Fruit fly (Drosophila melanogaster) whole organism, embryonic: ENCODE results near the gene CG5068.

Experiments used
- Adf1 ChIP-seq: fragments of 200-800 bp; sonication (Bioruptor generic); IDR thresholded peaks from 2 replicates; pipeline ENCODE4 v1.3.6; 2022; ENCODE audit warnings: missing biosample characterization, missing genetic modification characterization
- Asciz ChIP-seq: fragments of 200-800 bp; sonication (Bioruptor generic); optimal IDR thresholded peaks from 2 replicates; lab custom pipeline; 2017; ENCODE audit warnings: missing biosample characterization, mild to moderate bottlenecking, missing genetic modification characterization, missing genetic modification reagents
- Atf6 ChIP-seq: fragments of 200-800 bp; sonication (Bioruptor generic); IDR thresholded peaks from 2 replicates; pipeline ENCODE4 v1.3.6; 2022; ENCODE audit warnings: missing biosample characterization, missing genetic modification characterization
- B-H1 ChIP-seq: fragments of 200-800 bp; sonication (Bioruptor generic); IDR thresholded peaks from 3 replicates; pipeline ENCODE4 v1.3.6; 2022; ENCODE audit warnings: missing biosample characterization, missing genetic modification characterization
- CG10209 ChIP-seq: fragments of 200-800 bp; sonication (Bioruptor generic); optimal IDR thresholded peaks from 3 replicates; lab custom pipeline; 2017; ENCODE audit warnings: missing biosample characterization, mild to moderate bottlenecking, missing genetic modification characterization, missing genetic modification reagents
- CG10321 ChIP-seq: fragments of 200-800 bp; sonication (Bioruptor generic); IDR thresholded peaks from 2 replicates; pipeline ENCODE4 v1.3.6; 2022; ENCODE audit warnings: missing biosample characterization, missing genetic modification characterization
- CG12071 ChIP-seq: fragments of 200-800 bp; sonication (Bioruptor generic); optimal IDR thresholded peaks from 3 replicates; lab custom pipeline; 2018; ENCODE audit warnings: missing biosample characterization, mild to moderate bottlenecking, missing genetic modification characterization
- CG12299 ChIP-seq: fragments of 200-800 bp; sonication (Bioruptor generic); optimal IDR thresholded peaks from 2 replicates; lab custom pipeline; 2018; ENCODE audit warnings: missing biosample characterization, mild to moderate bottlenecking, missing genetic modification characterization
- CG12769 ChIP-seq: fragments of 200-800 bp; sonication (Bioruptor generic); optimal IDR thresholded peaks from 2 replicates; lab custom pipeline; 2019; ENCODE audit warnings: missing biosample characterization, mild to moderate bottlenecking, missing genetic modification characterization, moderate library complexity
- CG13287 ChIP-seq: fragments of 200-800 bp; sonication (Bioruptor generic); IDR thresholded peaks from 2 replicates; pipeline ENCODE4 v1.3.6; 2022; ENCODE audit warnings: missing biosample characterization, missing genetic modification characterization; ENCODE audit not compliant: partially characterized antibody
- CG1792 ChIP-seq: fragments of 200-800 bp; sonication (Bioruptor generic); optimal IDR thresholded peaks from 2 replicates; lab custom pipeline; 2016; ENCODE audit warnings: missing biosample characterization, missing genetic modification characterization
- CG2202 ChIP-seq: fragments of 200-800 bp; sonication (Bioruptor generic); optimal IDR thresholded peaks from 2 replicates; lab custom pipeline; 2018; ENCODE audit warnings: missing biosample characterization, mild to moderate bottlenecking, missing genetic modification characterization
- CG32772 ChIP-seq: fragments of 200-800 bp; sonication (Bioruptor generic); IDR thresholded peaks from 2 replicates; pipeline ENCODE4 v1.3.6; 2022; ENCODE audit warnings: missing biosample characterization, missing genetic modification characterization
- CG3847 ChIP-seq: fragments of 200-800 bp; sonication (Bioruptor generic); IDR thresholded peaks from 2 replicates; pipeline ENCODE4 v1.3.6; 2022; ENCODE audit warnings: missing biosample characterization, missing genetic modification characterization
- CG6654 ChIP-seq: fragments of 200-800 bp; sonication (Bioruptor generic); optimal IDR thresholded peaks from 2 replicates; lab custom pipeline; 2017; ENCODE audit warnings: missing biosample characterization, mild to moderate bottlenecking, missing genetic modification characterization
- CG9609 ChIP-seq: fragments of 200-800 bp; sonication (Bioruptor generic); optimal IDR thresholded peaks from 3 replicates; lab custom pipeline; 2016; ENCODE audit warnings: missing biosample characterization, missing genetic modification characterization
- CoRest ChIP-seq: fragments of 200-800 bp; sonication (Bioruptor generic); optimal IDR thresholded peaks from 3 replicates; lab custom pipeline; 2018; ENCODE audit warnings: missing biosample characterization, mild to moderate bottlenecking, missing genetic modification characterization, moderate library complexity
- D ChIP-seq, 2 experiments: fragments of 200-800 bp in 1 of 2; fragments of >200 bp in 1 of 2; sonication (Bioruptor generic) in 1 of 2; optimal IDR thresholded peaks; 2 replicates in 1 of 2; 3 replicates in 1 of 2; lab custom pipeline; 2017; ENCODE audit warnings: mild to moderate bottlenecking in 1 of 2, missing biosample characterization in 1 of 2, missing genetic modification characterization in 1 of 2, missing genetic modification reagents in 1 of 2
- Doc3 ChIP-seq: fragments of 200-800 bp; sonication (Bioruptor generic); IDR thresholded peaks from 3 replicates; pipeline ENCODE4 v1.3.6; 2022; ENCODE audit warnings: missing biosample characterization, missing genetic modification characterization; ENCODE audit not compliant: partially characterized antibody
- Elba2 ChIP-seq: fragments of 200-800 bp; sonication (Bioruptor generic); optimal IDR thresholded peaks from 3 replicates; lab custom pipeline; 2016; ENCODE audit warnings: missing biosample characterization, missing genetic modification characterization
- Ets97D ChIP-seq: fragments of 200-800 bp; sonication (Bioruptor generic); optimal IDR thresholded peaks from 3 replicates; lab custom pipeline; 2016; ENCODE audit warnings: missing biosample characterization, missing genetic modification characterization
- Hand ChIP-seq: fragments of 200-800 bp; sonication (Bioruptor generic); optimal IDR thresholded peaks from 2 replicates; lab custom pipeline; 2017; ENCODE audit warnings: mild to moderate bottlenecking, missing biosample characterization, missing genetic modification reagents, missing genetic modification characterization
- Hmx ChIP-seq: fragments of 200-800 bp; sonication (Bioruptor generic); optimal IDR thresholded peaks from 2 replicates; lab custom pipeline; 2016; ENCODE audit warnings: missing biosample characterization, missing genetic modification characterization
- Lhr ChIP-seq: fragments of 200-800 bp; sonication (Bioruptor generic); optimal IDR thresholded peaks from 3 replicates; lab custom pipeline; 2017; ENCODE audit warnings: mild to moderate bottlenecking, missing biosample characterization, missing genetic modification reagents, missing genetic modification characterization
- Mes4 ChIP-seq: fragments of 200-800 bp; sonication (Bioruptor generic); optimal IDR thresholded peaks from 2 replicates; lab custom pipeline; 2016; ENCODE audit warnings: missing biosample characterization, missing genetic modification characterization
- Neu2 ChIP-seq: fragments of 200-800 bp; sonication (Bioruptor generic); optimal IDR thresholded peaks from 3 replicates; lab custom pipeline; 2016; ENCODE audit warnings: missing biosample characterization, missing genetic modification characterization, borderline replicate concordance
- Scr ChIP-seq: fragments of 200-800 bp; sonication (Bioruptor generic); IDR thresholded peaks from 2 replicates; pipeline ENCODE4 v1.3.6; 2022; ENCODE audit warnings: missing biosample characterization, missing genetic modification characterization; ENCODE audit not compliant: partially characterized antibody
- Sry-β ChIP-seq: fragments of 200-800 bp; sonication (Bioruptor generic); optimal IDR thresholded peaks from 2 replicates; lab custom pipeline; 2018; ENCODE audit warnings: missing biosample characterization, mild to moderate bottlenecking, missing genetic modification characterization, moderate library complexity
- Usf ChIP-seq: fragments of 200-800 bp; sonication (Bioruptor generic); optimal IDR thresholded peaks from 2 replicates; lab custom pipeline; 2017; ENCODE audit warnings: missing genotype, missing biosample characterization, missing genetic modification characterization
- amos ChIP-seq: fragments of 200-800 bp; sonication (Bioruptor generic); IDR thresholded peaks from 2 replicates; pipeline ENCODE4 v1.3.6; 2022; ENCODE audit warnings: missing biosample characterization, missing genetic modification characterization; ENCODE audit not compliant: partially characterized antibody
- az2 ChIP-seq: fragments of 200-800 bp; sonication (Bioruptor generic); optimal IDR thresholded peaks from 3 replicates; lab custom pipeline; 2016; ENCODE audit warnings: missing biosample characterization, missing genetic modification characterization
- chn ChIP-seq: fragments of 200-800 bp; sonication (Bioruptor generic); optimal IDR thresholded peaks from 2 replicates; lab custom pipeline; 2016; ENCODE audit warnings: missing biosample characterization, missing genetic modification characterization
- dimm ChIP-seq: fragments of 200-800 bp; sonication (Bioruptor generic); IDR thresholded peaks from 2 replicates; pipeline ENCODE4 v1.3.6; 2022; ENCODE audit warnings: missing biosample characterization, missing genetic modification characterization
- disco-r ChIP-seq: fragments of 200-800 bp; sonication (Bioruptor generic); optimal IDR thresholded peaks from 2 replicates; lab custom pipeline; 2016; ENCODE audit warnings: missing biosample characterization, missing genetic modification characterization
- ems ChIP-seq: fragments of 200-800 bp; sonication (Bioruptor generic); optimal IDR thresholded peaks from 3 replicates; lab custom pipeline; 2016; ENCODE audit warnings: missing biosample characterization, missing genetic modification characterization
- eyg ChIP-seq: fragments of 200-800 bp; sonication (Bioruptor generic); optimal IDR thresholded peaks from 3 replicates; lab custom pipeline; 2016; ENCODE audit warnings: missing biosample characterization, missing genetic modification characterization
- jigr1 ChIP-seq: fragments of 200-800 bp; sonication (Bioruptor generic); IDR thresholded peaks from 3 replicates; pipeline ENCODE4 v1.3.6; 2022; ENCODE audit warnings: missing biosample characterization, missing genetic modification characterization
- ken ChIP-seq: fragments of 200-800 bp; sonication (Bioruptor generic); IDR thresholded peaks from 3 replicates; pipeline ENCODE4 v1.3.6; 2022; ENCODE audit warnings: missing biosample characterization, missing genetic modification characterization
- lbe ChIP-seq: fragments of 200-800 bp; sonication (Bioruptor generic); optimal IDR thresholded peaks from 2 replicates; lab custom pipeline; 2016; ENCODE audit warnings: missing biosample characterization, mild to moderate bottlenecking, missing genetic modification characterization
- lmd ChIP-seq: fragments of 200-800 bp; sonication (Bioruptor generic); IDR thresholded peaks from 2 replicates; pipeline ENCODE4 v1.3.6; 2022; ENCODE audit warnings: missing biosample characterization, missing genetic modification characterization
- mld ChIP-seq: fragments of 200-800 bp; sonication (Bioruptor generic); IDR thresholded peaks from 3 replicates; pipeline ENCODE4 v1.3.6; 2022; ENCODE audit warnings: missing biosample characterization, missing genetic modification characterization; ENCODE audit not compliant: partially characterized antibody
- nerfin-2 ChIP-seq: fragments of 200-800 bp; sonication (Bioruptor generic); IDR thresholded peaks from 2 replicates; pipeline ENCODE4 v1.3.6; 2022; ENCODE audit warnings: missing biosample characterization, missing genetic modification characterization; ENCODE audit not compliant: partially characterized antibody
- nmo ChIP-seq: fragments of 200-800 bp; sonication (Bioruptor generic); optimal IDR thresholded peaks from 2 replicates; lab custom pipeline; 2018; ENCODE audit warnings: missing biosample characterization, mild to moderate bottlenecking, missing genetic modification characterization, moderate library complexity
- odd ChIP-seq: fragments of 200-800 bp; sonication (Bioruptor generic); optimal IDR thresholded peaks from 2 replicates; lab custom pipeline; 2017; ENCODE audit warnings: missing biosample characterization, mild to moderate bottlenecking, missing genetic modification characterization
- peb ChIP-seq: fragments of 200-800 bp; sonication (Bioruptor generic); IDR thresholded peaks from 2 replicates; pipeline ENCODE4 v1.3.6; 2022; ENCODE audit warnings: missing biosample characterization, missing genetic modification characterization
- prd ChIP-seq, 3 experiments: fragments of >200 bp in 2 of 3; fragments of 200-800 bp in 1 of 3; sonication (Bioruptor generic) in 1 of 3; optimal IDR thresholded peaks in 2 of 3; IDR thresholded peaks in 1 of 3; 2 replicates in 2 of 3; 3 replicates in 1 of 3; pipeline versions ENCODE4 v1.3.6 to Lab custom; 2017 to 2022; ENCODE audit warnings: missing biosample characterization in 1 of 3, missing genetic modification characterization in 1 of 3
- sisA ChIP-seq: fragments of 200-800 bp; sonication (Bioruptor generic); IDR thresholded peaks from 2 replicates; pipeline ENCODE4 v1.3.6; 2022; ENCODE audit warnings: missing biosample characterization, missing genetic modification characterization
- slbo ChIP-seq: fragments of 200-800 bp; sonication (Bioruptor generic); IDR thresholded peaks from 2 replicates; pipeline ENCODE4 v1.3.6; 2022; ENCODE audit warnings: missing biosample characterization, missing genetic modification characterization
- stwl ChIP-seq: fragments of 200-800 bp; sonication (Bioruptor generic); optimal IDR thresholded peaks from 3 replicates; lab custom pipeline; 2018; ENCODE audit warnings: missing biosample characterization, mild to moderate bottlenecking, missing genetic modification characterization, moderate library complexity

Gene CG5068

DNA sequence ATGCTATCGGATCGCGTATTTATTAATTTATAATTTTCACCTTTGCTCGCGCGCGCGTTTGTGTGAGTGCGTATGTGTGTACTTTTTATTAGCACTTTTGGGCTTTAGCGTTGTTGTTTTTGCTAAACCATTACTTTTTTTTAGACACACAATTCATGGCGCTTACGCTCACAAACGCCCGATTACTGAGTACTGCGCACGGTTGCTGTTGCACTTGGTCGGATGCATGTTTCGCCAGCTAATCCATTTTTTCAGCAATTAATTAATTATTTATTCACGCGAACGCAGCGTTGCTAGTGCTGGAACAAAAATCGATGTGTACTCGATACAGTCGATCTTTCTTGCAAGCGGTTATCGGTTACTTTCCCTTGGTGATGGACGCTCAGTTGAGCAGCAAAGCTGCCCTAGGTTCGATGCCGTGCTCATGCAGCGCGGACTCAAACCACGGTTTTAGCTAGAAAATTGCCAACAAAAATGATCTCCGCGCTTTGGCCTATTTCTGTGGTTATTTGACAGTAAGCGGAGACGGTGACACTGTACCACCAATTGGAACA is 11.3 kb downstream of the CG5068 start, which contains the start of the genes smg and CG5087 (continued):
- TF ChIP-seq Hand (GFP tag; lab: Kevin White, UChicago), result no peak
- TF ChIP-seq Doc3 (GFP tag; lab: Robert Waterston, UW), result peak; percentile 55; the same call in 1 of the 3 replicates
- TF ChIP-seq slbo (GFP tag; lab: Robert Waterston, UW), result peak; percentile 81
- TF ChIP-seq Elba2, result peak; percentile 100
- no peak for TF ChIP-seq CG2202 (tag; lab: Kevin White, UChicago)
- TF ChIP-seq Hmx (GFP tag; lab: Kevin White, UChicago), result no peak
- no peak for TF ChIP-seq nerfin-2 (GFP tag; lab: Robert Waterston, UW)
- peak; percentile 19; the same call in 1 of the 2 replicates for TF ChIP-seq lmd (GFP tag; lab: Robert Waterston, UW)
- no peak for TF ChIP-seq CG32772
- peak; percentile 62 for TF ChIP-seq CoRest (tag; lab: Kevin White, UChicago)
- peak; percentile 76 for TF ChIP-seq CG13287 (GFP tag; lab: Robert Waterston, UW)
- no peak for TF ChIP-seq peb (GFP tag; lab: Robert Waterston, UW)
- TF ChIP-seq disco-r, result no peak
- TF ChIP-seq Adf1 (GFP tag; lab: Robert Waterston, UW), result 0 out of 2 replicates have a peak, but pooled peaks have one; percentile 6
- no peak for TF ChIP-seq prd (optimal IDR thresholded peaks at IDR 0.05; lab: Kevin White, UChicago)
- peak; percentile 43; the same call in 2 of the 3 replicates for TF ChIP-seq prd (GFP tag; IDR thresholded peaks at IDR 0.05; lab: Robert Waterston, UW)
- TF ChIP-seq lbe (GFP tag; lab: Kevin White, UChicago), result peak; percentile 32
- no peak for TF ChIP-seq mld (GFP tag; lab: Robert Waterston, UW)
- no peak for TF ChIP-seq D (optimal IDR thresholded peaks at IDR 0.05; lab: Kevin White, UChicago)
- TF ChIP-seq D (GFP tag; optimal IDR thresholded peaks at IDR 0.05; lab: Kevin White, UChicago), result no peak
- peak; percentile 23 for TF ChIP-seq Mes4 (GFP tag; lab: Kevin White, UChicago)
- TF ChIP-seq chn (GFP tag; lab: Kevin White, UChicago), result peak; percentile 36
- TF ChIP-seq sisA (GFP tag; lab: Robert Waterston, UW), result 0 out of 2 replicates have a peak, but pooled peaks have one; percentile 23
- no peak for TF ChIP-seq CG12071 (GFP tag; lab: Kevin White, UChicago)
- peak; percentile 97 for TF ChIP-seq Lhr (GFP tag; lab: Kevin White, UChicago)
- no peak for TF ChIP-seq Neu2 (GFP tag; lab: Kevin White, UChicago)
- peak; percentile 17 for TF ChIP-seq eyg (GFP tag; lab: Kevin White, UChicago)
- peak; percentile 76 for TF ChIP-seq CG12769
- peak; percentile 9 for TF ChIP-seq Usf (GFP tag; lab: Kevin White, UChicago)
- TF ChIP-seq Atf6 (GFP tag; lab: Robert Waterston, UW), result no peak
- TF ChIP-seq ems (GFP tag; lab: Kevin White, UChicago), result peak; percentile 40
- peak; percentile 70 for TF ChIP-seq ken
- TF ChIP-seq Asciz (GFP tag; lab: Kevin White, UChicago), result no peak
- TF ChIP-seq CG6654 (GFP tag; lab: Kevin White, UChicago), result no peak
- no peak for TF ChIP-seq CG10209 (GFP tag; lab: Kevin White, UChicago)
- TF ChIP-seq amos (GFP tag; lab: Robert Waterston, UW), result peak; percentile 74
- TF ChIP-seq jigr1 (GFP tag; lab: Robert Waterston, UW), result no peak
- TF ChIP-seq B-H1 (GFP tag; lab: Robert Waterston, UW), result no peak
- peak; percentile 35 for TF ChIP-seq CG12299 (tag; lab: Kevin White, UChicago)
- peak; percentile 85 for TF ChIP-seq stwl (tag; lab: Kevin White, UChicago)
- peak; percentile 13 for TF ChIP-seq CG9609 (GFP tag; lab: Kevin White, UChicago)
- peak; percentile 94 for TF ChIP-seq Ets97D (GFP tag; lab: Kevin White, UChicago)
- TF ChIP-seq CG10321, result no peak
- peak; percentile 59 for TF ChIP-seq Scr (GFP tag; lab: Robert Waterston, UW)
- peak; percentile 79 for TF ChIP-seq Sry-β (GFP tag; lab: Kevin White, UChicago)
- no peak for TF ChIP-seq odd (GFP tag; lab: Kevin White, UChicago)
- TF ChIP-seq CG1792 (GFP tag; lab: Kevin White, UChicago), result peak; percentile 9
- peak; percentile 71 for TF ChIP-seq nmo (GFP tag; lab: Kevin White, UChicago)
- no peak for TF ChIP-seq dimm (GFP tag; lab: Robert Waterston, UW)
- peak; percentile 14 for TF ChIP-seq az2
- peak; percentile 70 for TF ChIP-seq CG3847 (GFP tag; lab: Robert Waterston, UW)
